Worm (Caenorhabditis elegans) whole organism, early embryonic: ENCODE measurements around the gene T04B8.1.

ENCODE experiments used
- ama-1 ChIP-seq: fragments of 150-350 bp; optimal IDR thresholded peaks from 2 replicates; lab custom pipeline; 2014
- hmg-4 ChIP-seq: fragments of 200-800 bp; sonication (Bioruptor generic); optimal IDR thresholded peaks from 2 replicates; lab custom pipeline; 2018; ENCODE audit warnings: mild to moderate bottlenecking, missing genetic modification characterization, missing compliant biosample characterization
- pes-1 ChIP-seq: fragments of 200-800 bp; sonication (Bioruptor generic); IDR thresholded peaks from 2 replicates; pipeline ENCODE4 v1.3.6; 2022; ENCODE audit warnings: missing genetic modification reagents, missing genetic modification characterization, missing compliant biosample characterization
- scrt-1 ChIP-seq: fragments of 200-800 bp; sonication (Bioruptor generic); IDR thresholded peaks from 2 replicates; pipeline ENCODE4 v1.3.6; 2022; ENCODE audit warnings: missing genetic modification characterization, missing compliant biosample characterization
- sea-1 ChIP-seq: fragments of 200-800 bp; sonication (Bioruptor generic); conservative IDR thresholded peaks from 2 replicates; pipeline ENCODE4 v1.3.6; 2022; ENCODE audit warnings: missing genetic modification characterization, missing compliant biosample characterization

ce11 chrII:602969-603368 is 31.1 kb upstream of the T04B8.1 start:
- TF ChIP-seq ama-1, result no peak
- TF ChIP-seq hmg-4 (GFP tag; lab: Kevin White, UChicago), result no peak
- TF ChIP-seq scrt-1, result no peak
- no peak for TF ChIP-seq sea-1 (GFP tag; lab: Robert Waterston, UW)
- TF ChIP-seq pes-1, result no peak
